Worm (Caenorhabditis elegans): ENCODE measurements around the gene dpy-27.
A peak's percentile ranks its signal among the peaks of the same experiment; 100 is the strongest.

The dpy-27 gene

DNA sequence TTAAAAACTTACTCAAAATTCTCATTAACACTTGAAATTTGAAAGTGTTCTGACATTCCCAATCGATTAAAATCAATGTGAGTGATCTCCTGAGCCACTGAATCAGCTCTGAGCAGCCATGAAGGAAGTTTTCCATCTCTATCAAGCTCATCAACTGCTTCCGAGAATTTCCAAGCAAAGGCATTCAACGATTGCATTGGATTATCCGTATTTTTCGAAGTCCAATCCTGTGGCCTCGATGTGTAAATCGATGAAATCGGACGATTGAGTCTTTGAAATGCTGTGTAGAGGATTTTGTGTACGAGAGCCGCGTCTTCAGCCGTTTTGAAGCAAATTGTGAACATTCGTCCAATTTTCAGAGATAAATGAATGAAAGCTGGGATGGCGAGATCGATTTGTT is 23.5 kb downstream of the dpy-27 start:
- TF ChIP-seq crh-2 (tag; optimal IDR thresholded peaks at IDR 0.05) (no peak), ama-1 (optimal IDR thresholded peaks at IDR 0.05) (no peak), gmeb-1 (tag; optimal IDR thresholded peaks at IDR 0.05) (no peak), zag-1 (tag; optimal IDR thresholded peaks at IDR 0.05) (no peak), elt-3 (tag; optimal IDR thresholded peaks at IDR 0.05) (no peak), F13H6.1 (tag; optimal IDR thresholded peaks at IDR 0.05) (no peak), nhr-237 (tag; optimal IDR thresholded peaks at IDR 0.05) (no peak), ztf-11 (tag; optimal IDR thresholded peaks at IDR 0.05) (no peak), aly-2 (tag; optimal IDR thresholded peaks at IDR 0.05) (no peak)

DNA sequence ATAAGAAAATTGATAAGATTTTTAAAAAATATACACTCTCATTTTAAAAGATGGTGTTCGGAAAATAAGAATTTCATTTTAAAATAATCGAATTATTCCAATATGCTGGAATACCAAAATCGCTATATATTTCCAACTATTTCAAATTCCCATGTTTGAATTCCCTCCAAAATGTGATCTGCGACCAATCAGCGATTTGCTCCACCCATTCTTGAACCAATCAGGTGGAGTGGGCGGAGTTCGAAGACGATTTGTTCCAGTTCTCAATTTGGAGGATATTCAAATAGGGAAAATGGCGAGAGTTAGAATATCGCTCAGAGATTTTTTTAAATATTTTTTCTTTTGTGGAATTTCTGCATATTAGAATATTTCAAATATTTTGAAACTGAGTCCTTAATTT is 28.6 kb downstream of the dpy-27 start:
- no peak for TF ChIP-seq lin-13 (GFP tag; optimal IDR thresholded peaks at IDR 0.05)
- TF ChIP-seq nhr-77 (tag; optimal IDR thresholded peaks at IDR 0.05) = no peak
- TF ChIP-seq mab-5 (tag; optimal IDR thresholded peaks at IDR 0.05) = no peak
- TF ChIP-seq mbf-1 (tag; optimal IDR thresholded peaks at IDR 0.05) = no peak
- no peak for TF ChIP-seq unc-39 (tag; optimal IDR thresholded peaks at IDR 0.05)
- TF ChIP-seq snpc-4 (tag; optimal IDR thresholded peaks at IDR 0.05) = no peak
- no peak for TF ChIP-seq egl-27 (tag; optimal IDR thresholded peaks at IDR 0.05)
- TF ChIP-seq skn-1 (tag; optimal IDR thresholded peaks at IDR 0.05) = no peak

DNA sequence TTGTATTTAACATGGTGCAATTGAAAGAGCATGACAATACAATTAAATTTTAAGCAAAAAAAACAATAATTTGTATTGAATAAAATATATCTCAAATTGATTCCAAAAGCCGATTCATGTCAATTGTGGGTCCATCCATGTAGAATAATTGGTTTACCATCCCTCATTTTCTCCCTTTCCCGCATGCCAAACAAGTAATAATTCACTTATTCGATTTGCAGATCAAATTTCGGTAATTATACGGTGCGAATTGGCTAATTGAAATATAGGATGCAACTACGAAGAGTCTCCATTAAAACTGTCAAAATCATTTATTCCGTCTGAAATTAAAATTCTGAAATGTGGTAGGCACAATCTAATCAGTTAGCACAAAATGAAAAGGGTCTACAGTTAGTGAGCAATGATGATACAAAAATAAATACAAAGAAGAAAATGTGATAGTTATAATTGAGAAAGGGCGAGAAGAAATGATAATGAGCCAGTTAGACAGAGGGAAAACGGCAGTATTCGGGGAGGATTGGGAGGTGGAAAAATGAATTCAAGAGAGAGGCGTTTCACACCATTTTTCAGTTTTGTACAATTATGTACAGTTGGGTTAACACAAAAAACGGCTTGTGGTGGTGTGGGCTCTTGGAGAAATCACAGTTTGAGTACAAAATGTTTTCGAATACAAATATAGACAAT is 29.6 kb downstream of the dpy-27 start:
- TF ChIP-seq C34F6.9 (tag; optimal IDR thresholded peaks at IDR 0.05) (no peak), snpc-4 (tag; optimal IDR thresholded peaks at IDR 0.05) (no peak), nhr-25 (tag; optimal IDR thresholded peaks at IDR 0.05) (peak; percentile 62), nhr-23 (tag; optimal IDR thresholded peaks at IDR 0.05) (no peak), peb-1 (tag; optimal IDR thresholded peaks at IDR 0.05) (no peak), fos-1 (tag; optimal IDR thresholded peaks at IDR 0.05) (no peak), ZK546.5 (tag; optimal IDR thresholded peaks at IDR 0.05) (no peak), mdl-1 (tag; optimal IDR thresholded peaks at IDR 0.05) (no peak), nhr-129 (tag; optimal IDR thresholded peaks at IDR 0.05) (no peak), elt-1 (tag; optimal IDR thresholded peaks at IDR 0.05) (no peak), blmp-1 (tag; optimal IDR thresholded peaks at IDR 0.05; ENCODE audit: insufficient read depth) (no peak), sma-3 (GFP tag; optimal IDR thresholded peaks at IDR 0.05) (no peak), aly-2 (tag; optimal IDR thresholded peaks at IDR 0.05) (no peak), nhr-237 (tag; optimal IDR thresholded peaks at IDR 0.05) (no peak), ztf-4 (tag; optimal IDR thresholded peaks at IDR 0.05) (no peak), mbf-1 (tag; optimal IDR thresholded peaks at IDR 0.05) (no peak), nhr-77 (tag; optimal IDR thresholded peaks at IDR 0.05) (no peak), ama-1 (optimal IDR thresholded peaks at IDR 0.05) (peak; percentile 57), gmeb-1 (tag; optimal IDR thresholded peaks at IDR 0.05) (no peak), ztf-1 (GFP tag; conservative IDR thresholded peaks at IDR 0.05) (no peak), unc-62 (GFP tag; optimal IDR thresholded peaks at IDR 0.05) (no peak), zag-1 (tag; optimal IDR thresholded peaks at IDR 0.05) (no peak), lin-13 (GFP tag; optimal IDR thresholded peaks at IDR 0.05) (peak; percentile 15), crh-2 (tag; optimal IDR thresholded peaks at IDR 0.05) (no peak), nhr-12 (tag; optimal IDR thresholded peaks at IDR 0.05) (no peak), nhr-6 (tag; optimal IDR thresholded peaks at IDR 0.05) (no peak), nhr-10 (tag; optimal IDR thresholded peaks at IDR 0.05) (no peak), ceh-16 (tag; optimal IDR thresholded peaks at IDR 0.05) (no peak), sem-4 (tag; optimal IDR thresholded peaks at IDR 0.05) (no peak), nhr-21 (tag; optimal IDR thresholded peaks at IDR 0.05) (peak; percentile 23), lsy-2 (tag; optimal IDR thresholded peaks at IDR 0.05) (peak in 1 of 2 experiments; percentile 22), R02D3.7 (tag; optimal IDR thresholded peaks at IDR 0.05) (no peak), mab-5 (tag; optimal IDR thresholded peaks at IDR 0.05) (no peak), F13H6.1 (tag; optimal IDR thresholded peaks at IDR 0.05) (no peak), skn-1 (tag; optimal IDR thresholded peaks at IDR 0.05) (no peak), ceh-82 (tag; optimal IDR thresholded peaks at IDR 0.05) (no peak), unc-55 (GFP tag; optimal IDR thresholded peaks at IDR 0.05) (no peak)
